Worm (Caenorhabditis elegans): ENCODE data around the gene lec-3.

lec-3 gene

ce11 chrII:9956116-9956515, 34.8 kb upstream of the lec-3 start:
- TF ChIP-seq pqm-1 (tag; optimal IDR thresholded peaks at IDR 0.05) (no peak), arid-1 (GFP tag; conservative IDR thresholded peaks at IDR 0.05) (no peak), nhr-77 (tag; optimal IDR thresholded peaks at IDR 0.05) (no peak), nhr-11 (tag; optimal IDR thresholded peaks at IDR 0.05) (peak; percentile 3), pha-4 (GFP tag; IDR thresholded peaks at IDR 0.05) (no peak), pha-4 (tag; optimal IDR thresholded peaks at IDR 0.05) (no peak), ama-1 (optimal IDR thresholded peaks at IDR 0.05) (no peak), nhr-237 (tag; optimal IDR thresholded peaks at IDR 0.05) (no peak), unc-62 (GFP tag; optimal IDR thresholded peaks at IDR 0.05 in 1 of 2) (peak in 1 of 2 experiments; percentile 53), unc-62 (tag; optimal IDR thresholded peaks at IDR 0.05) (no peak)

ce11 chrII:9960127-9960526, 30.8 kb upstream of the lec-3 start:
- TF ChIP-seq snpc-1.2 (GFP tag; IDR thresholded peaks at IDR 0.05) = no peak
- no peak for TF ChIP-seq hmg-1.1 (GFP tag; IDR thresholded peaks at IDR 0.05)
- peak; percentile 78 for TF ChIP-seq aha-1 (tag)
- no peak for TF ChIP-seq madf-5 (GFP tag; IDR thresholded peaks at IDR 0.05)
- TF ChIP-seq daf-8 (GFP tag; IDR thresholded peaks at IDR 0.05) = no peak
- no peak for TF ChIP-seq ces-1 (GFP tag; optimal IDR thresholded peaks at IDR 0.05)
- TF ChIP-seq snpc-4 (tag; optimal IDR thresholded peaks at IDR 0.05) = no peak
- peak in 1 of 2 experiments; percentile 84 for TF ChIP-seq unc-62 (GFP tag; optimal IDR thresholded peaks at IDR 0.05 in 1 of 2)
- TF ChIP-seq unc-62 (tag; optimal IDR thresholded peaks at IDR 0.05) = no peak
- TF ChIP-seq hlh-30 (tag; optimal IDR thresholded peaks at IDR 0.05; ENCODE audit: insufficient read depth) = peak; percentile 7
- TF ChIP-seq daf-12 (tag; optimal IDR thresholded peaks at IDR 0.05) = no peak
- TF ChIP-seq ZK546.5 (tag; optimal IDR thresholded peaks at IDR 0.05) = no peak
- TF ChIP-seq lsy-2 (tag; optimal IDR thresholded peaks at IDR 0.05) = no peak
- no peak for TF ChIP-seq Y75B8A.6 (GFP tag; IDR thresholded peaks at IDR 0.05)
- peak; percentile 56; the same call in 1 of the 2 replicates for TF ChIP-seq egl-43 (GFP tag; IDR thresholded peaks at IDR 0.05)

ce11 chrII:9963808-9964207, 27.1 kb upstream of the lec-3 start:
- TF ChIP-seq unc-62 (GFP tag; optimal IDR thresholded peaks at IDR 0.05 in 1 of 2) (peak in 1 of 2 experiments; percentile 93), unc-62 (tag; optimal IDR thresholded peaks at IDR 0.05) (no peak), vab-7 (GFP tag; IDR thresholded peaks at IDR 0.05) (no peak), hmg-1.1 (GFP tag; IDR thresholded peaks at IDR 0.05) (no peak), egl-27 (tag; optimal IDR thresholded peaks at IDR 0.05) (no peak), pqm-1 (tag; optimal IDR thresholded peaks at IDR 0.05) (peak; percentile 41), madf-9 (GFP tag; conservative IDR thresholded peaks at IDR 0.05) (no peak), snpc-4 (tag; optimal IDR thresholded peaks at IDR 0.05) (no peak), R02D3.7 (tag; optimal IDR thresholded peaks at IDR 0.05) (no peak), tra-1 (GFP tag; IDR thresholded peaks at IDR 0.05) (no peak), egl-43 (GFP tag; IDR thresholded peaks at IDR 0.05) (no peak), dmd-6 (GFP tag; IDR thresholded peaks at IDR 0.05) (peak; percentile 25; the same call in 1 of the 2 replicates)

- no peak for TF ChIP-seq nhr-111 (GFP tag; optimal IDR thresholded peaks at IDR 0.05)
- no peak for TF ChIP-seq mxl-3 (GFP tag; optimal IDR thresholded peaks at IDR 0.05)
- no peak for TF ChIP-seq ceh-20 (GFP tag; IDR thresholded peaks at IDR 0.05)
- TF ChIP-seq skn-1 (tag; optimal IDR thresholded peaks at IDR 0.05) = no peak
- no peak for TF ChIP-seq cey-2 (tag; optimal IDR thresholded peaks at IDR 0.05; ENCODE audit: borderline replicate concordance, insufficient read depth)
- no peak for TF ChIP-seq ceh-28 (tag; optimal IDR thresholded peaks at IDR 0.05)
- no peak for TF ChIP-seq fkh-10 (GFP tag; optimal IDR thresholded peaks at IDR 0.05)
- no peak for TF ChIP-seq arid-1 (GFP tag; conservative IDR thresholded peaks at IDR 0.05)
- no peak for TF ChIP-seq aly-2 (tag; optimal IDR thresholded peaks at IDR 0.05)
Measured at ce11 chrII:9965325-9965724, 25.6 kb upstream of the lec-3 start.
